Worm (Caenorhabditis elegans): ENCODE measurements around the gene apc-2.

- TF ChIP-seq tbx-37 (GFP tag; conservative IDR thresholded peaks at IDR 0.05) (no peak), ama-1 (optimal IDR thresholded peaks at IDR 0.05) (no peak), hnd-1 (tag; optimal IDR thresholded peaks at IDR 0.05) (no peak), flt-1 (GFP tag; IDR thresholded peaks at IDR 0.05) (no peak), tbx-11 (GFP tag; IDR thresholded peaks at IDR 0.05) (no peak), sea-1 (GFP tag; conservative IDR thresholded peaks at IDR 0.05) (no peak), ceh-36 (tag; optimal IDR thresholded peaks at IDR 0.05) (no peak), hmg-4 (GFP tag; optimal IDR thresholded peaks at IDR 0.05) (no peak), F13C5.2 (tag; optimal IDR thresholded peaks at IDR 0.05) (no peak), ceh-13 (GFP tag; optimal IDR thresholded peaks at IDR 0.05) (no peak), pes-1 (GFP tag; IDR thresholded peaks at IDR 0.05) (no peak), tra-4 (tag; optimal IDR thresholded peaks at IDR 0.05) (no peak), B0310.2 (tag; optimal IDR thresholded peaks at IDR 0.05) (no peak)
Observed at ce11 chrIII:8105771-8106170, 25.3 kb downstream of the apc-2 start.
